Fruit fly (Drosophila melanogaster): ENCODE results near the gene Mur29B.

Mur29B gene

DNA sequence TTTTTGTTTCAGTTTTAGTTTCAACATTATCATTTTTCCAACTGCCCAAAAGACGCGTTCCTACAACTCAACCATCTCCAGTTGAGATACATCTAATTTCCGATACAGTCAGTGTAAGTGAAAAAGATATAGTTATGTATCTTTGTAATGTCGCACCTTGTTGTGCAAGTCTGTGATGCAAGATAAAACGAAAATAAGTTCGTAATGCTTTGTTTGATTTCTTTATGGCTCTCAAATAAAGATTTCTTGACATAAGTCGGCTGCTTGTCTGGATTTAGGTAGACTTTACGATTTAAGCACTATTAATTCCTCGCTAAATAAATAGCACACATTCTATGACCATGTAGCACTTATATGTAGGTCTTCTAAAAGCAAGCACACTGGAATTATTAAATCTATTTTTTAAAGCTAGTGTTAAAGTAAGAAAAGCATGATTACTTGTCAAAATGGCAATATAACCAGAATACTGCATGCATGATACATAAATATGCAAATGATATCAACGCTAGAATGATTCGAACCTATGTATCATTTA is 33.1 kb downstream of the Mur29B start (continued):
- TF ChIP-seq ATbp (GFP tag; optimal IDR thresholded peaks at IDR 0.05) (peak; percentile 35), CG17385 (GFP tag; optimal IDR thresholded peaks at IDR 0.05) (peak; percentile 7), CG13296 (GFP tag; optimal IDR thresholded peaks at IDR 0.05) (peak; percentile 32), CG8765 (GFP tag; IDR thresholded peaks at IDR 0.05) (no peak), klu (GFP tag; IDR thresholded peaks at IDR 0.05) (no peak), CG4328 (GFP tag; optimal IDR thresholded peaks at IDR 0.05) (no peak)

DNA sequence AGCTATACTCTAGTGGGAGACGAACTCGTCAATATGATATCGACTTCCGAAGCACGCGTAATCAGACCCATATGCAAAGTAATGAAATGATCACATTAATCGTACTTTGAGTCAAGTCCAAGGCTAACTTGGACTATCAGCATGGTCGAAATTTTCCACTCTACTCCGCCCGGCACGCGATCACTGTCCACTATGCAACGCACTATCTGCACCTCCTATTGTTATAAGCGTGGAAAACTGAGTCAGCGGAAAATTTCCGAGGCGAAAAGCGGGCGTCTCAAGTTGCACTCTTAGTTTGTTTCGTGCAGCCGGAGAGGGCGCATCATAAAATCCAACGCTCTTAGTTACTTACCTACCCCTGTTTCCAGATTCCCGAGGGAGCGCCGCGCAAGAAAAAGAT is 33.9 kb downstream of the Mur29B start:
- TF ChIP-seq lov (optimal IDR thresholded peaks at IDR 0.05), result no peak
- 0 out of 3 replicates have a peak, but pooled peaks have one; percentile 30 for TF ChIP-seq lov (GFP tag; IDR thresholded peaks at IDR 0.05)
- TF ChIP-seq ems (GFP tag; optimal IDR thresholded peaks at IDR 0.05), result no peak

DNA sequence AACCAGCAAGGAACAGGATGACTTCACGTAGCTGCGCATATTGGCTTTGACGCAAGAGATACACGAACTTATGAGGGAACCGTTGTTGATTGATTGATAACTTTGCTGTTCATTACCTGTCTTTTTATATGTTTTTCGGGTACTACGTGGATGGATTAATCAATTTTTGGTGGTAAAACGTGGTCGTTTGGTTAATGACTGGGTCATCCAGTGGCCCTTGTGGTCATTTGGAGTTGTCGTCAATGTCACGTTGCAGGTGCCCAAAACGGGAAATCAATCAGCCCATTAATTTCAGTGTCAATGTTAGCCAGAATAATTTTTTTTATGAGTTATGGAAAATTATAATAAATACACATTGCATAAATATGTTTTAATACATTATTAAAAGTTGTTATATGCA is 37.2 kb downstream of the Mur29B start, which contains the start of gene CG42819:
Gene CG42819 (minus strand): TSS at position 101 of the 400 bp plus-strand sequence.
- TF ChIP-seq kni (GFP tag; optimal IDR thresholded peaks at IDR 0.05), result peak; percentile 21
- TF ChIP-seq pho (GFP tag; optimal IDR thresholded peaks at IDR 0.05), result no peak

DNA sequence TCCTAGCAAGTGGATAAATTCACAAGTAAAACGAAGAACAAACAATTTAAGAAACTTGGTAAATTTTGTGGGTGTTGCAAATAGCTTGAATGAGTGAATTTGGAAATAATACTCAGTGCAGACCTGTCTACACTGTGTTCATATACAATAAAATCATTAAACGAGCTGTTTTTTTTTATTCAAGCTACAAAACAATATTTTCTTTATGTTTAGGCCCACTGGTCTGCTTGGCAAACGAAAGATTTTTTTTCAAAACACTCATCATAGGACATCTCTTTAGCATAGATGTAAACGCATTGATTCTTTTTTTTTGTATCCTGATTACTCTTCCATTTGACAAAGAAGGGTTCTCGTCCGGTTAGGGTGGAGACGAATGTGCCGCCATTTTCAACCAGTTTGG is 40.3 kb downstream of the Mur29B start, which contains the start of gene CG42820:
Gene CG42820 (minus strand): TSS at position 101 of the 400 bp plus-strand sequence.
- no peak for TF ChIP-seq nerfin-1 (tag; optimal IDR thresholded peaks at IDR 0.05)
- TF ChIP-seq yki (optimal IDR thresholded peaks at IDR 0.05), result no peak
- TF ChIP-seq sens (GFP tag), result peak; percentile 21
- no peak for TF ChIP-seq mld (GFP tag; IDR thresholded peaks at IDR 0.05; ENCODE audit: partially characterized antibody)
- no peak for TF ChIP-seq dmrt11E (tag; optimal IDR thresholded peaks at IDR 0.05)
- TF ChIP-seq cad (GFP tag; optimal IDR thresholded peaks at IDR 0.05), result no peak
- no peak for TF ChIP-seq Adf1 (GFP tag; IDR thresholded peaks at IDR 0.05)
- no peak for TF ChIP-seq Six4 (GFP tag; optimal IDR thresholded peaks at IDR 0.05)

DNA sequence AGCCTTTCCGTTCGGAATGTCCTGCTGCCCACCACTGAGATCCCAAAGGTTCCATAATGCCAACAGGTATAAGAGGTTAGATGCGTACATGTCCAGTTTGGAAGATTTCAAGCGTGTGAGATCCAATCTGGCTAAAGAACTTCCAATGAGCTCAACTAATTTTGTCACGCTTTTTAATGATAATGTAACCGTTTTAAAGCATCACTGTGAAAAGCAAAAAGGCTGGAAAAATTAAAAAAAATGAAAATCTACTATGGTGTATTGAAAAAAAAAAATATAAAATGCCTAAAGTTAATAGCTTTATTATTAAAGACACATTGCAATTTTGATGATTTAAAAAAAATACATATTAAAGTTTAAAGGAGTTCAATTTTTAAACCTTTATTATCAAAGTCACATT is 41.1 kb downstream of the Mur29B start, which contains the start of gene Acp29AB:
Gene Acp29AB (minus strand): TSS at position 101 of the 400 bp plus-strand sequence.
- TF ChIP-seq Opbp (GFP tag; IDR thresholded peaks at IDR 0.05; ENCODE audit: partially characterized antibody) (no peak), Optix (GFP tag; IDR thresholded peaks at IDR 0.05) (no peak), ERR (GFP tag; optimal IDR thresholded peaks at IDR 0.05) (no peak), Dad (GFP tag; optimal IDR thresholded peaks at IDR 0.05) (no peak), CG34422 (GFP tag; IDR thresholded peaks at IDR 0.05) (no peak), CG4282 (GFP tag; optimal IDR thresholded peaks at IDR 0.05) (no peak), CG5953 (GFP tag; IDR thresholded peaks at IDR 0.05) (no peak), CG17359 (tag; optimal IDR thresholded peaks at IDR 0.05) (no peak), fu2 (GFP tag; optimal IDR thresholded peaks at IDR 0.05) (no peak), tgo (GFP tag; IDR thresholded peaks at IDR 0.05) (no peak), wor (GFP tag; IDR thresholded peaks at IDR 0.05) (no peak), Atf3 (GFP tag; optimal IDR thresholded peaks at IDR 0.05) (no peak), CG31224 (GFP tag; IDR thresholded peaks at IDR 0.05) (no peak), CG2116 (GFP tag; optimal IDR thresholded peaks at IDR 0.05) (no peak), sens-2 (GFP tag; IDR thresholded peaks at IDR 0.05) (no peak), Max (GFP tag; optimal IDR thresholded peaks at IDR 0.05) (no peak), CG11085 (GFP tag; IDR thresholded peaks at IDR 0.05) (no peak), CG6791 (GFP tag; IDR thresholded peaks at IDR 0.05; ENCODE audit: partially characterized antibody) (no peak), ttk (GFP tag; IDR thresholded peaks at IDR 0.05) (no peak), CG14441 (GFP tag; IDR thresholded peaks at IDR 0.05) (no peak)
